Worm (Caenorhabditis elegans) whole organism, young adult: ENCODE results near the gene let-99.

Experiments used
- B0261.1 ChIP-seq: sonication (generic microtip); optimal IDR thresholded peaks from 2 replicates; lab custom pipeline; 2016; ENCODE audit warnings: mild to moderate bottlenecking, missing genetic modification characterization, moderate library complexity, missing compliant biosample characterization
- C06A6.2 ChIP-seq: fragments of 200-800 bp; sonication (Bioruptor generic); conservative IDR thresholded peaks from 2 replicates; pipeline ENCODE4 v1.3.6; 2022; ENCODE audit warnings: missing genetic modification characterization, missing compliant biosample characterization
- F10E7.11 ChIP-seq: sonication (generic microtip); optimal IDR thresholded peaks from 2 replicates; lab custom pipeline; 2017; ENCODE audit warnings: mild to moderate bottlenecking, missing genetic modification characterization, moderate library complexity, missing compliant biosample characterization
- F52B5.7 ChIP-seq: sonication (generic microtip); optimal IDR thresholded peaks from 2 replicates; lab custom pipeline; 2016; ENCODE audit warnings: mild to moderate bottlenecking, missing genetic modification characterization, missing compliant biosample characterization
- F55B11.4 ChIP-seq: sonication (generic microtip); optimal IDR thresholded peaks from 2 replicates; lab custom pipeline; 2016; ENCODE audit warnings: missing compliant biosample characterization, missing genetic modification characterization, borderline replicate concordance; ENCODE audit not compliant: insufficient read depth
- K11D2.4 ChIP-seq: fragments of 200-800 bp; sonication (Bioruptor generic); IDR thresholded peaks from 2 replicates; pipeline ENCODE4 v1.3.6; 2022; ENCODE audit warnings: missing genetic modification reagents, missing genetic modification characterization, missing compliant biosample characterization
- Y53F4B.3 ChIP-seq: fragments of 200-800 bp; sonication (Bioruptor generic); IDR thresholded peaks from 2 replicates; pipeline ENCODE4 v1.3.6; 2022; ENCODE audit warnings: missing genetic modification reagents, missing genetic modification characterization, missing compliant biosample characterization
- Y53G8AR.9 ChIP-seq: fragments of 200-800 bp; sonication (Bioruptor generic); conservative IDR thresholded peaks from 2 replicates; pipeline ENCODE4 v1.3.6; 2022; ENCODE audit warnings: missing genetic modification reagents, missing genetic modification characterization, missing compliant biosample characterization
- Y95B8A.8 ChIP-seq: fragments of 200-800 bp; sonication (Bioruptor generic); IDR thresholded peaks from 2 replicates; pipeline ENCODE4 v1.3.6; 2022; ENCODE audit warnings: missing genetic modification reagents, missing genetic modification characterization, missing compliant biosample characterization
- ZK185.1 ChIP-seq: sonication (generic microtip); optimal IDR thresholded peaks from 2 replicates; lab custom pipeline; 2016; ENCODE audit warnings: mild to moderate bottlenecking, missing genetic modification characterization, missing compliant biosample characterization; ENCODE audit not compliant: poor library complexity, severe bottlenecking
- athp-1 ChIP-seq: sonication (generic microtip); optimal IDR thresholded peaks from 2 replicates; lab custom pipeline; 2017; ENCODE audit warnings: mild to moderate bottlenecking, missing genetic modification characterization, missing compliant biosample characterization
- attf-3 ChIP-seq: fragments of 200-800 bp; sonication (Bioruptor generic); conservative IDR thresholded peaks from 2 replicates; pipeline ENCODE4 v1.3.6; 2022; ENCODE audit warnings: missing genetic modification reagents, missing genetic modification characterization, missing compliant biosample characterization
- attf-5 ChIP-seq: fragments of 200-800 bp; sonication (Bioruptor generic); optimal IDR thresholded peaks from 2 replicates; lab custom pipeline; 2018; ENCODE audit warnings: mild to moderate bottlenecking, missing genetic modification characterization, missing compliant biosample characterization
- attf-6 ChIP-seq: fragments of 200-800 bp; sonication (Bioruptor generic); IDR thresholded peaks from 2 replicates; pipeline ENCODE4 v1.3.6; 2022; ENCODE audit warnings: missing genetic modification reagents, missing genetic modification characterization, missing compliant biosample characterization
- ccch-3 ChIP-seq: fragments of 200-800 bp; sonication (Bioruptor generic); optimal IDR thresholded peaks from 2 replicates; lab custom pipeline; 2018; ENCODE audit warnings: mild to moderate bottlenecking, missing genetic modification characterization, missing compliant biosample characterization
- cebp-1 ChIP-seq, 2 experiments: fragments of 200-800 bp in 1 of 2; sonication (Bioruptor generic) in 1 of 2; sonication (generic microtip) in 1 of 2; IDR thresholded peaks in 1 of 2; optimal IDR thresholded peaks in 1 of 2; 2 replicates each; pipeline versions ENCODE4 v1.3.6 to Lab custom; 2017 to 2022; ENCODE audit warnings: missing compliant biosample characterization in 2 of 2, missing genetic modification characterization in 2 of 2, mild to moderate bottlenecking in 1 of 2, missing genetic modification reagents in 1 of 2, moderate library complexity in 1 of 2
- cebp-2 ChIP-seq: fragments of 200-800 bp; sonication (Bioruptor generic); IDR thresholded peaks from 2 replicates; pipeline ENCODE4 v1.3.6; 2022; ENCODE audit warnings: missing genetic modification characterization, missing compliant biosample characterization
- ceh-27 ChIP-seq: fragments of 200-800 bp; sonication (Bioruptor generic); optimal IDR thresholded peaks from 2 replicates; lab custom pipeline; 2018; ENCODE audit warnings: mild to moderate bottlenecking, missing genetic modification characterization, moderate library complexity, missing compliant biosample characterization
- ceh-79 ChIP-seq: sonication (generic microtip); optimal IDR thresholded peaks from 2 replicates; lab custom pipeline; 2017; ENCODE audit warnings: mild to moderate bottlenecking, missing genetic modification characterization, missing compliant biosample characterization
- ceh-91 ChIP-seq: fragments of 200-800 bp; sonication (Bioruptor generic); IDR thresholded peaks from 2 replicates; pipeline ENCODE4 v1.3.6; 2022; ENCODE audit warnings: missing genetic modification reagents, missing genetic modification characterization, missing compliant biosample characterization
- die-1 ChIP-seq: sonication (generic microtip); optimal IDR thresholded peaks from 2 replicates; lab custom pipeline; 2016; ENCODE audit warnings: missing genotype, mild to moderate bottlenecking, missing genetic modification characterization, missing compliant biosample characterization
- dox-1 ChIP-seq: fragments of 200-800 bp; sonication (Bioruptor generic); IDR thresholded peaks from 2 replicates; pipeline ENCODE4 v1.3.6; 2022; ENCODE audit warnings: missing genetic modification reagents, missing genetic modification characterization, missing compliant biosample characterization
- dpl-1 ChIP-seq: fragments of 150-350 bp; optimal IDR thresholded peaks from 2 replicates; lab custom pipeline; 2014; ENCODE audit warnings: missing biosample characterization, missing genetic modification reagents, missing genetic modification characterization
- efl-1 ChIP-seq: fragments of 150-350 bp; optimal IDR thresholded peaks from 2 replicates; lab custom pipeline; 2014; ENCODE audit warnings: missing biosample characterization, missing genetic modification reagents, missing genetic modification characterization
- egl-18 ChIP-seq: fragments of 200-800 bp; sonication (Bioruptor generic); IDR thresholded peaks from 2 replicates; pipeline ENCODE4 v1.3.6; 2022; ENCODE audit warnings: missing genetic modification reagents, missing genetic modification characterization, missing compliant biosample characterization
- egl-44 ChIP-seq: fragments of 200-800 bp; sonication (Bioruptor generic); IDR thresholded peaks from 2 replicates; pipeline ENCODE4 v1.3.6; 2022; ENCODE audit warnings: missing genetic modification reagents, missing genetic modification characterization, missing compliant biosample characterization
- fkh-3 ChIP-seq: sonication (generic microtip); optimal IDR thresholded peaks from 2 replicates; lab custom pipeline; 2016; ENCODE audit warnings: mild to moderate bottlenecking, missing genetic modification characterization, missing compliant biosample characterization
- him-1 ChIP-seq: sonication (generic microtip); optimal IDR thresholded peaks from 2 replicates; lab custom pipeline; 2016; ENCODE audit warnings: missing genotype, missing genetic modification reagents, missing genetic modification characterization, missing compliant biosample characterization
- hmg-20 ChIP-seq: fragments of 200-800 bp; sonication (Bioruptor generic); IDR thresholded peaks from 2 replicates; pipeline ENCODE4 v1.3.6; 2022; ENCODE audit warnings: missing genetic modification reagents, missing genetic modification characterization, missing compliant biosample characterization
- lin-35 ChIP-seq, 3 experiments: fragments of 150-350 bp in 2 of 3; sonication (generic microtip) in 1 of 3; optimal IDR thresholded peaks; 2 replicates each; lab custom pipeline; 2014 to 2018; ENCODE audit warnings: missing biosample characterization in 3 of 3, missing genetic modification characterization in 3 of 3, missing genetic modification reagents in 3 of 3
- lin-40 ChIP-seq: sonication (generic microtip); optimal IDR thresholded peaks from 2 replicates; lab custom pipeline; 2016; ENCODE audit warnings: missing genetic modification characterization, mild to moderate bottlenecking, missing compliant biosample characterization, missing genotype, missing genetic modification reagents
- lin-54 ChIP-seq: fragments of 200-800 bp; sonication (Bioruptor generic); optimal IDR thresholded peaks from 2 replicates; lab custom pipeline; 2018; ENCODE audit warnings: mild to moderate bottlenecking, missing genetic modification characterization, missing compliant biosample characterization
- lsy-27 ChIP-seq: sonication (generic microtip); optimal IDR thresholded peaks from 2 replicates; lab custom pipeline; 2017; ENCODE audit warnings: missing genetic modification characterization, mild to moderate bottlenecking, missing compliant biosample characterization, antibody characterized with exemption, missing genotype, borderline replicate concordance; ENCODE audit not compliant: insufficient read depth
- madf-6 ChIP-seq: fragments of 200-800 bp; sonication (Bioruptor generic); IDR thresholded peaks from 2 replicates; pipeline ENCODE4 v1.3.6; 2022; ENCODE audit warnings: missing genetic modification reagents, missing genetic modification characterization, missing compliant biosample characterization
- mcd-1 ChIP-seq: fragments of 200-800 bp; sonication (Bioruptor generic); IDR thresholded peaks from 2 replicates; pipeline ENCODE4 v1.3.6; 2022; ENCODE audit warnings: missing genetic modification reagents, missing genetic modification characterization, missing compliant biosample characterization
- nfya-1 ChIP-seq: sonication (generic microtip); optimal IDR thresholded peaks from 2 replicates; lab custom pipeline; 2017; ENCODE audit warnings: antibody characterized with exemption, missing compliant biosample characterization, missing genetic modification characterization, borderline replicate concordance; ENCODE audit not compliant: insufficient read depth
- pbrm-1 ChIP-seq: fragments of 200-800 bp; sonication (Bioruptor generic); IDR thresholded peaks from 2 replicates; pipeline ENCODE4 v1.3.6; 2022; ENCODE audit warnings: missing genetic modification reagents, missing genetic modification characterization, missing compliant biosample characterization
- rcor-1 ChIP-seq: fragments of 200-800 bp; sonication (Bioruptor generic); IDR thresholded peaks from 2 replicates; pipeline ENCODE4 v1.3.6; 2022; ENCODE audit warnings: missing genetic modification reagents, missing genetic modification characterization, missing compliant biosample characterization
- rpc-1 ChIP-seq, 2 experiments: fragments of 150-350 bp in 1 of 2; sonication (generic microtip) in 1 of 2; optimal IDR thresholded peaks; 2 replicates each; lab custom pipeline; 2014 to 2018; ENCODE audit warnings: missing biosample characterization in 1 of 2, missing genetic modification characterization in 1 of 2, missing genetic modification reagents in 1 of 2, missing genotype in 1 of 2
- sdz-38 ChIP-seq: sonication (generic microtip); optimal IDR thresholded peaks from 2 replicates; lab custom pipeline; 2016; ENCODE audit warnings: missing genotype, missing genetic modification characterization, missing compliant biosample characterization
- snpc-1.1 ChIP-seq: sonication (generic microtip); optimal IDR thresholded peaks from 2 replicates; lab custom pipeline; 2017; ENCODE audit warnings: missing genetic modification characterization, mild to moderate bottlenecking, missing compliant biosample characterization, antibody characterized with exemption, moderate library complexity, missing genotype, missing genetic modification reagents; ENCODE audit not compliant: insufficient read depth
- snpc-3.4 ChIP-seq: sonication (generic microtip); optimal IDR thresholded peaks from 2 replicates; lab custom pipeline; 2017; ENCODE audit warnings: missing genetic modification characterization, mild to moderate bottlenecking, missing compliant biosample characterization, antibody characterized with exemption, moderate library complexity, missing genotype, missing genetic modification reagents
- tbx-9 ChIP-seq: sonication (generic microtip); optimal IDR thresholded peaks from 2 replicates; lab custom pipeline; 2016; ENCODE audit warnings: borderline replicate concordance, missing genetic modification characterization, inconsistent platforms, missing compliant biosample characterization
- unc-130 ChIP-seq: sonication (generic microtip); optimal IDR thresholded peaks from 2 replicates; lab custom pipeline; 2016; ENCODE audit warnings: missing genetic modification reagents, missing genetic modification characterization, missing compliant biosample characterization
- ztf-22 ChIP-seq: fragments of 200-800 bp; sonication (Bioruptor generic); optimal IDR thresholded peaks from 2 replicates; lab custom pipeline; 2018; ENCODE audit warnings: mild to moderate bottlenecking, missing genetic modification characterization, moderate library complexity, missing compliant biosample characterization
- ztf-26 ChIP-seq: sonication (generic microtip); optimal IDR thresholded peaks from 2 replicates; lab custom pipeline; 2017; ENCODE audit warnings: missing genetic modification characterization, missing compliant biosample characterization
- ztf-28 ChIP-seq: fragments of 200-800 bp; sonication (Bioruptor generic); IDR thresholded peaks from 2 replicates; pipeline ENCODE4 v1.3.6; 2022; ENCODE audit warnings: missing genetic modification reagents, missing genetic modification characterization, missing compliant biosample characterization

The let-99 gene

DNA sequence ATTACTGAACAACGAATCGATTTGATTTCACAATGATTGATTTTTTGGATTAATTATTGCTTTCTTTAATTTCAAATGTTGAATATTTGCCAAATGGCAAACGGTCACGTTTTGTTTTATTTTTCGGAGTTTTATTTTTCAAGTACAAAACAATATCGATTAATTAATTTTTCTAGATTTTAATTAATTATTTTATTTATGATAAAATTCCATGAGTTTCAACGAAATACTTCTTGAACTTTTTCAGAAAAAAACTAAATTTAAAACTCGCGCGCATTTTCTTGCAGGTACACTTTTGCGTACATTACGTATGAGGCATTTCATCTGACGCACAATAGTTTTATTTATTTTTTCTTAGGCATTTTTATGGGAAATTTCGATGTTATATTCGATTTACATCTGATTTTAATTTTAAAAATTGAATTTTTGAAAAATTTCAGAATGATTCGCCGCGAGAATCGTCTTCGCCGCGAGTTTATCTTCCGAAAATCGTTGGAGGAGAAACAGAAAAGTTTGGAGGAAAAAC lies 8.7 kb upstream of the let-99 start, which contains the start of the genes ZK795.2 and ZK795.3 (continued):
- TF ChIP-seq Y95B8A.8 (GFP tag; lab: Robert Waterston, UW) = no peak
- no peak for TF ChIP-seq ccch-3 (GFP tag; lab: Kevin White, UChicago)
- peak; percentile 86 for TF ChIP-seq dpl-1 (GFP tag; lab: Kevin White, UChicago)
- TF ChIP-seq ztf-26 (tag; lab: Kevin White, UChicago) = no peak
- TF ChIP-seq snpc-3.4 (tag; lab: Kevin White, UChicago) = no peak
- no peak for TF ChIP-seq cebp-1 (GFP tag; IDR thresholded peaks at IDR 0.05; lab: Robert Waterston, UW)
- TF ChIP-seq cebp-1 (tag; optimal IDR thresholded peaks at IDR 0.05; lab: Kevin White, UChicago) = no peak
- no peak for TF ChIP-seq tbx-9 (tag; lab: Kevin White, UChicago)
- no peak for TF ChIP-seq unc-130 (GFP tag; lab: Kevin White, UChicago)
- no peak for TF ChIP-seq fkh-3 (tag; lab: Kevin White, UChicago)
- no peak for TF ChIP-seq K11D2.4 (GFP tag; lab: Robert Waterston, UW)
- no peak for TF ChIP-seq ztf-22 (GFP tag; lab: Kevin White, UChicago)
- peak; percentile 87 for TF ChIP-seq efl-1 (GFP tag; lab: Kevin White, UChicago)
- TF ChIP-seq egl-18 (GFP tag; lab: Robert Waterston, UW) = no peak
- no peak for TF ChIP-seq snpc-1.1 (tag; lab: Kevin White, UChicago)
- TF ChIP-seq ZK185.1 (tag; lab: Kevin White, UChicago) = peak; percentile 23
- no peak for TF ChIP-seq pbrm-1 (GFP tag; lab: Robert Waterston, UW)
- no peak for TF ChIP-seq F10E7.11
- no peak for TF ChIP-seq hmg-20
- TF ChIP-seq attf-6 (GFP tag; lab: Robert Waterston, UW) = no peak
- no peak for TF ChIP-seq ceh-79
- TF ChIP-seq die-1 (tag; lab: Kevin White, UChicago) = no peak
- TF ChIP-seq Y53G8AR.9 (GFP tag; lab: Robert Waterston, UW) = no peak
- TF ChIP-seq ceh-27 = no peak
- TF ChIP-seq mcd-1 (GFP tag; lab: Robert Waterston, UW) = no peak
- TF ChIP-seq attf-5 (GFP tag; lab: Kevin White, UChicago) = no peak
- no peak for TF ChIP-seq dox-1 (GFP tag; lab: Robert Waterston, UW)
- peak; percentile 97 for TF ChIP-seq lin-54 (GFP tag; lab: Kevin White, UChicago)
- no peak for TF ChIP-seq cebp-2 (GFP tag; lab: Robert Waterston, UW)
- TF ChIP-seq nfya-1 (tag; lab: Kevin White, UChicago) = no peak
- no peak for TF ChIP-seq B0261.1 (tag; lab: Kevin White, UChicago)
- no peak for TF ChIP-seq ztf-28 (GFP tag; lab: Robert Waterston, UW)
- TF ChIP-seq attf-3 = no peak
- TF ChIP-seq Y53F4B.3 (GFP tag; lab: Robert Waterston, UW) = no peak
- TF ChIP-seq F55B11.4 (tag; lab: Kevin White, UChicago) = no peak
- TF ChIP-seq lin-40 = peak; percentile 31
- TF ChIP-seq rcor-1 = no peak
- TF ChIP-seq madf-6 (GFP tag; lab: Robert Waterston, UW) = peak; percentile 35; the same call in 1 of the 2 replicates
- no peak for TF ChIP-seq sdz-38
- peak; percentile 2 for TF ChIP-seq him-1 (tag; lab: Kevin White, UChicago)
- TF ChIP-seq athp-1 (tag; lab: Kevin White, UChicago) = no peak
- TF ChIP-seq C06A6.2 = no peak
- no peak for TF ChIP-seq egl-44 (GFP tag; lab: Robert Waterston, UW)
- peak; percentile 71 to 95 (median 76) for TF ChIP-seq lin-35 (GFP tag; optimal IDR thresholded peaks at IDR 0.05; lab: Kevin White, UChicago)
- no peak for TF ChIP-seq lsy-27 (tag; lab: Kevin White, UChicago)
- no peak for TF ChIP-seq rpc-1 (optimal IDR thresholded peaks at IDR 0.05; lab: Kevin White, UChicago)
- TF ChIP-seq rpc-1 (tag; optimal IDR thresholded peaks at IDR 0.05; lab: Kevin White, UChicago) = no peak
- TF ChIP-seq ceh-91 (GFP tag; lab: Robert Waterston, UW) = no peak
- no peak for TF ChIP-seq F52B5.7 (tag; lab: Kevin White, UChicago)
